Worm (Caenorhabditis elegans): ENCODE data around the gene btb-2.

btb-2 gene

ce11 chrII:6358232-6358631 lies 43.5 kb upstream of the btb-2 start:
- TF ChIP-seq lsy-2 (tag; optimal IDR thresholded peaks at IDR 0.05): no peak
- TF ChIP-seq lin-39 (tag; optimal IDR thresholded peaks at IDR 0.05): no peak
- TF ChIP-seq nhr-77 (tag; optimal IDR thresholded peaks at IDR 0.05): no peak
- TF ChIP-seq C34F6.9 (tag; optimal IDR thresholded peaks at IDR 0.05): no peak
- TF ChIP-seq lin-13 (GFP tag; optimal IDR thresholded peaks at IDR 0.05): no peak
- TF ChIP-seq ZK546.5 (tag; optimal IDR thresholded peaks at IDR 0.05): no peak
- no peak for TF ChIP-seq ztf-11 (tag; optimal IDR thresholded peaks at IDR 0.05)
- TF ChIP-seq fos-1 (tag; optimal IDR thresholded peaks at IDR 0.05): no peak
- no peak for TF ChIP-seq gmeb-1 (tag; optimal IDR thresholded peaks at IDR 0.05)
- no peak for TF ChIP-seq ceh-16 (tag; optimal IDR thresholded peaks at IDR 0.05)
- TF ChIP-seq unc-39 (tag; optimal IDR thresholded peaks at IDR 0.05): no peak
- no peak for TF ChIP-seq skn-1 (tag; optimal IDR thresholded peaks at IDR 0.05)
- no peak for TF ChIP-seq mdl-1 (tag; optimal IDR thresholded peaks at IDR 0.05)
- TF ChIP-seq ztf-1 (GFP tag; conservative IDR thresholded peaks at IDR 0.05): no peak

ce11 chrII:6358905-6359304 lies 42.8 kb upstream of the btb-2 start, which contains the start of gene C32D5.12:
TSS of gene C32D5.12 (minus strand) at chrII:6359005.
- TF ChIP-seq nhr-21 (tag; optimal IDR thresholded peaks at IDR 0.05): no peak

- TF ChIP-seq ZK546.5 (tag; optimal IDR thresholded peaks at IDR 0.05): no peak
- TF ChIP-seq Y55F3AM.14 (GFP tag; optimal IDR thresholded peaks at IDR 0.05): no peak
- no peak for TF ChIP-seq nhr-10 (tag; optimal IDR thresholded peaks at IDR 0.05)
- peak; percentile 44 for TF ChIP-seq fos-1 (tag; optimal IDR thresholded peaks at IDR 0.05)
- no peak for TF ChIP-seq nhr-12 (tag; optimal IDR thresholded peaks at IDR 0.05)
- TF ChIP-seq blmp-1 (tag; optimal IDR thresholded peaks at IDR 0.05; ENCODE audit: insufficient read depth): no peak
- no peak for TF ChIP-seq zag-1 (tag; optimal IDR thresholded peaks at IDR 0.05)
- no peak for TF ChIP-seq R02D3.7 (tag; optimal IDR thresholded peaks at IDR 0.05)
- peak; percentile 78 for TF ChIP-seq nhr-25 (tag; optimal IDR thresholded peaks at IDR 0.05)
- no peak for TF ChIP-seq unc-62 (GFP tag; optimal IDR thresholded peaks at IDR 0.05)
- TF ChIP-seq nhr-11 (tag; optimal IDR thresholded peaks at IDR 0.05): no peak
- TF ChIP-seq ama-1 (optimal IDR thresholded peaks at IDR 0.05): no peak
- no peak for TF ChIP-seq skn-1 (tag; optimal IDR thresholded peaks at IDR 0.05)
- no peak for TF ChIP-seq ztf-1 (GFP tag; conservative IDR thresholded peaks at IDR 0.05)
- TF ChIP-seq sma-9 (GFP tag; optimal IDR thresholded peaks at IDR 0.05): peak; percentile 73
- TF ChIP-seq sma-9 (tag; optimal IDR thresholded peaks at IDR 0.05): no peak
- no peak for TF ChIP-seq nhr-77 (tag; optimal IDR thresholded peaks at IDR 0.05)
- TF ChIP-seq lin-39 (tag; optimal IDR thresholded peaks at IDR 0.05): no peak
- no peak for TF ChIP-seq lin-11 (tag; optimal IDR thresholded peaks at IDR 0.05)
- no peak for TF ChIP-seq mbf-1 (tag; optimal IDR thresholded peaks at IDR 0.05)
- TF ChIP-seq mdl-1 (tag; optimal IDR thresholded peaks at IDR 0.05): no peak
- no peak for TF ChIP-seq nhr-23 (tag; optimal IDR thresholded peaks at IDR 0.05)
- TF ChIP-seq ztf-4 (tag; optimal IDR thresholded peaks at IDR 0.05): no peak
- TF ChIP-seq lsy-2 (tag; optimal IDR thresholded peaks at IDR 0.05): peak; percentile 23 to 87
- no peak for TF ChIP-seq unc-39 (tag; optimal IDR thresholded peaks at IDR 0.05)
- TF ChIP-seq dmd-4 (tag; optimal IDR thresholded peaks at IDR 0.05): no peak
- no peak for TF ChIP-seq ceh-82 (tag; optimal IDR thresholded peaks at IDR 0.05)
- TF ChIP-seq elt-1 (tag; optimal IDR thresholded peaks at IDR 0.05): no peak
- TF ChIP-seq egl-27 (tag; optimal IDR thresholded peaks at IDR 0.05): no peak
- TF ChIP-seq alr-1 (tag; optimal IDR thresholded peaks at IDR 0.05): no peak
- TF ChIP-seq nhr-237 (tag; optimal IDR thresholded peaks at IDR 0.05): no peak
- peak; percentile 33 for TF ChIP-seq sem-4 (tag; optimal IDR thresholded peaks at IDR 0.05)
- no peak for TF ChIP-seq elt-3 (tag; optimal IDR thresholded peaks at IDR 0.05)
- peak; percentile 81 for TF ChIP-seq unc-55 (GFP tag; optimal IDR thresholded peaks at IDR 0.05)
- peak; percentile 37 for TF ChIP-seq F13H6.1 (tag; optimal IDR thresholded peaks at IDR 0.05)
- peak; percentile 65 for TF ChIP-seq lin-13 (GFP tag; optimal IDR thresholded peaks at IDR 0.05)
- peak; percentile 79 for TF ChIP-seq C34F6.9 (tag; optimal IDR thresholded peaks at IDR 0.05)
- peak; percentile 40 for TF ChIP-seq mab-5 (tag; optimal IDR thresholded peaks at IDR 0.05)
- peak; percentile 40 for TF ChIP-seq nhr-21 (tag; optimal IDR thresholded peaks at IDR 0.05)
- TF ChIP-seq nhr-129 (tag; optimal IDR thresholded peaks at IDR 0.05): peak; percentile 86
- peak; percentile 21 for TF ChIP-seq ceh-16 (tag; optimal IDR thresholded peaks at IDR 0.05)
- peak; percentile 75 for TF ChIP-seq crh-2 (tag; optimal IDR thresholded peaks at IDR 0.05)
- no peak for TF ChIP-seq ztf-11 (tag; optimal IDR thresholded peaks at IDR 0.05)
- TF ChIP-seq snpc-4 (tag; optimal IDR thresholded peaks at IDR 0.05): peak; percentile 46
- peak; percentile 68 for TF ChIP-seq nhr-6 (tag; optimal IDR thresholded peaks at IDR 0.05)
- TF ChIP-seq gmeb-1 (tag; optimal IDR thresholded peaks at IDR 0.05): peak; percentile 76
- no peak for TF ChIP-seq peb-1 (tag; optimal IDR thresholded peaks at IDR 0.05)
- peak; percentile 70 for TF ChIP-seq sma-3 (GFP tag; optimal IDR thresholded peaks at IDR 0.05)
- no peak for TF ChIP-seq aly-2 (tag; optimal IDR thresholded peaks at IDR 0.05)
Measured at ce11 chrII:6360822-6361221, 40.9 kb upstream of the btb-2 start, which contains the start of gene K10B2.4. TSS of gene K10B2.4 (minus strand) at chrII:6360959.

Data from whole organism, L2 larva.